Fruit fly (Drosophila melanogaster) whole organism, embryonic: ENCODE data around the gene Acbp6.

ENCODE experiments used
- ATbp ChIP-seq: fragments of 200-800 bp; sonication (Bioruptor generic); optimal IDR thresholded peaks from 2 replicates; lab custom pipeline; 2017; ENCODE audit warnings: missing biosample characterization, mild to moderate bottlenecking, missing genetic modification characterization, missing genetic modification reagents
- Atf3 ChIP-seq: fragments of 200-800 bp; sonication (Bioruptor generic); optimal IDR thresholded peaks from 3 replicates; lab custom pipeline; 2016; ENCODE audit warnings: missing biosample characterization, missing genetic modification characterization
- Bdp1 ChIP-seq: fragments of 200-800 bp; sonication (Bioruptor generic); optimal IDR thresholded peaks from 3 replicates; lab custom pipeline; 2016; ENCODE audit warnings: missing biosample characterization, missing genetic modification characterization
- CG10543 ChIP-seq: fragments of 200-800 bp; sonication (Bioruptor generic); optimal IDR thresholded peaks from 3 replicates; lab custom pipeline; 2017; ENCODE audit warnings: missing biosample characterization, mild to moderate bottlenecking, missing genetic modification characterization, moderate library complexity
- CG10959 ChIP-seq: fragments of 200-800 bp; sonication (Bioruptor generic); IDR thresholded peaks from 2 replicates; pipeline ENCODE4 v1.3.6; 2022; ENCODE audit warnings: missing biosample characterization, missing genetic modification characterization
- CG11723 ChIP-seq: fragments of 200-800 bp; sonication (Bioruptor generic); optimal IDR thresholded peaks from 2 replicates; lab custom pipeline; 2017; ENCODE audit warnings: missing biosample characterization, mild to moderate bottlenecking, missing genetic modification characterization
- CG12155 ChIP-seq: fragments of 200-800 bp; sonication (Bioruptor generic); optimal IDR thresholded peaks from 3 replicates; lab custom pipeline; 2016; ENCODE audit warnings: missing biosample characterization, missing genetic modification characterization
- CG14710 ChIP-seq: fragments of 200-800 bp; sonication (Bioruptor generic); optimal IDR thresholded peaks from 3 replicates; lab custom pipeline; 2019; ENCODE audit warnings: missing biosample characterization, mild to moderate bottlenecking, missing genetic modification characterization, moderate library complexity
- CG15011 ChIP-seq: fragments of 200-800 bp; sonication (Bioruptor generic); optimal IDR thresholded peaks from 3 replicates; lab custom pipeline; 2018; ENCODE audit warnings: missing biosample characterization, mild to moderate bottlenecking, missing genetic modification characterization
- CG2120 ChIP-seq: fragments of 200-800 bp; sonication (Bioruptor generic); optimal IDR thresholded peaks from 3 replicates; lab custom pipeline; 2016; ENCODE audit warnings: missing biosample characterization, missing genetic modification characterization
- CG2129 ChIP-seq: fragments of 200-800 bp; sonication (Bioruptor generic); IDR thresholded peaks from 2 replicates; pipeline ENCODE4 v1.3.6; 2022; ENCODE audit warnings: missing biosample characterization, missing genetic modification characterization; ENCODE audit not compliant: partially characterized antibody
- CG2875 ChIP-seq: fragments of 200-800 bp; sonication (Bioruptor generic); optimal IDR thresholded peaks from 2 replicates; lab custom pipeline; 2017; ENCODE audit warnings: missing biosample characterization, mild to moderate bottlenecking, missing genetic modification characterization, missing genetic modification reagents
- CG6272 ChIP-seq: fragments of 200-800 bp; sonication (Bioruptor generic); IDR thresholded peaks from 2 replicates; pipeline ENCODE4 v1.3.6; 2022; ENCODE audit warnings: missing biosample characterization, missing genetic modification characterization
- CG7556 ChIP-seq: fragments of 200-800 bp; sonication (Bioruptor generic); optimal IDR thresholded peaks from 2 replicates; lab custom pipeline; 2017; ENCODE audit warnings: missing biosample characterization, mild to moderate bottlenecking, missing genetic modification characterization
- CG7745 ChIP-seq: fragments of 200-800 bp; sonication (Bioruptor generic); optimal IDR thresholded peaks from 2 replicates; lab custom pipeline; 2018; ENCODE audit warnings: missing biosample characterization, mild to moderate bottlenecking, missing genetic modification characterization, moderate library complexity
- CG7786 ChIP-seq: fragments of 200-800 bp; sonication (Bioruptor generic); optimal IDR thresholded peaks from 2 replicates; lab custom pipeline; 2016; ENCODE audit warnings: missing biosample characterization, missing genetic modification characterization
- CG7839 ChIP-seq: fragments of 200-800 bp; sonication (Bioruptor generic); optimal IDR thresholded peaks from 3 replicates; lab custom pipeline; 2018; ENCODE audit warnings: missing biosample characterization, mild to moderate bottlenecking, missing genetic modification characterization, moderate library complexity
- CG8924 ChIP-seq: fragments of 200-800 bp; optimal IDR thresholded peaks from 3 replicates; lab custom pipeline; 2019; ENCODE audit warnings: missing biosample characterization, mild to moderate bottlenecking, missing genetic modification characterization, moderate library complexity
- CG9817 ChIP-seq: fragments of 200-800 bp; sonication (Bioruptor generic); optimal IDR thresholded peaks from 2 replicates; lab custom pipeline; 2018; ENCODE audit warnings: missing biosample characterization, mild to moderate bottlenecking, missing genetic modification characterization, moderate library complexity
- CoRest ChIP-seq: fragments of 200-800 bp; sonication (Bioruptor generic); optimal IDR thresholded peaks from 3 replicates; lab custom pipeline; 2018; ENCODE audit warnings: missing biosample characterization, mild to moderate bottlenecking, missing genetic modification characterization, moderate library complexity
- Dad ChIP-seq: fragments of 200-800 bp; sonication (Bioruptor generic); optimal IDR thresholded peaks from 3 replicates; lab custom pipeline; 2016; ENCODE audit warnings: missing biosample characterization, missing genetic modification characterization
- Dek ChIP-seq: fragments of 200-800 bp; sonication (Bioruptor generic); optimal IDR thresholded peaks from 3 replicates; lab custom pipeline; 2019; ENCODE audit warnings: missing biosample characterization, mild to moderate bottlenecking, missing genetic modification characterization, moderate library complexity
- Doc3 ChIP-seq: fragments of 200-800 bp; sonication (Bioruptor generic); IDR thresholded peaks from 3 replicates; pipeline ENCODE4 v1.3.6; 2022; ENCODE audit warnings: missing biosample characterization, missing genetic modification characterization; ENCODE audit not compliant: partially characterized antibody
- GATAe ChIP-seq: fragments of 200-800 bp; sonication (Bioruptor generic); conservative IDR thresholded peaks from 2 replicates; pipeline ENCODE4 v1.3.6; 2022; ENCODE audit warnings: missing biosample characterization, missing genetic modification characterization
- Gug ChIP-seq: fragments of 200-800 bp; sonication (Bioruptor generic); IDR thresholded peaks from 4 replicates; pipeline ENCODE4 v1.3.6; 2022; ENCODE audit warnings: missing biosample characterization, missing genetic modification characterization
- HmgZ ChIP-seq: fragments of 200-800 bp; sonication (Bioruptor generic); optimal IDR thresholded peaks from 2 replicates; lab custom pipeline; 2018; ENCODE audit warnings: missing biosample characterization, mild to moderate bottlenecking, missing genetic modification characterization
- Hmr ChIP-seq: fragments of 200-800 bp; sonication (Bioruptor generic); optimal IDR thresholded peaks from 3 replicates; lab custom pipeline; 2017; ENCODE audit warnings: mild to moderate bottlenecking, missing biosample characterization, missing genetic modification reagents, missing genetic modification characterization
- Hmx ChIP-seq: fragments of 200-800 bp; sonication (Bioruptor generic); optimal IDR thresholded peaks from 2 replicates; lab custom pipeline; 2016; ENCODE audit warnings: missing biosample characterization, missing genetic modification characterization
- Lpt ChIP-seq: fragments of >200 bp; optimal IDR thresholded peaks from 2 replicates; lab custom pipeline; 2018; ENCODE audit warnings: missing biosample characterization, missing genetic modification characterization
- Mes4 ChIP-seq: fragments of 200-800 bp; sonication (Bioruptor generic); optimal IDR thresholded peaks from 2 replicates; lab custom pipeline; 2016; ENCODE audit warnings: missing biosample characterization, missing genetic modification characterization
- PHDP ChIP-seq: fragments of 200-800 bp; sonication (Bioruptor generic); optimal IDR thresholded peaks from 3 replicates; lab custom pipeline; 2018; ENCODE audit warnings: missing biosample characterization, mild to moderate bottlenecking, missing genetic modification characterization, moderate library complexity
- Vsx1 ChIP-seq: fragments of 200-800 bp; sonication (Bioruptor generic); optimal IDR thresholded peaks from 2 replicates; lab custom pipeline; 2017; ENCODE audit warnings: missing biosample characterization, mild to moderate bottlenecking, missing genetic modification characterization, missing genetic modification reagents
- cg ChIP-seq: fragments of 200-800 bp; sonication (Bioruptor generic); optimal IDR thresholded peaks from 3 replicates; lab custom pipeline; 2019; ENCODE audit warnings: missing biosample characterization, mild to moderate bottlenecking, missing genetic modification characterization, moderate library complexity
- ci ChIP-seq: fragments of 200-800 bp; sonication (Bioruptor generic); IDR thresholded peaks from 3 replicates; pipeline ENCODE4 v1.3.6; 2022; ENCODE audit warnings: missing biosample characterization, missing genetic modification characterization
- crc ChIP-seq: fragments of 200-800 bp; sonication (Bioruptor generic); optimal IDR thresholded peaks from 2 replicates; lab custom pipeline; 2016; ENCODE audit warnings: missing biosample characterization, missing genetic modification characterization
- eve ChIP-seq, 2 experiments: fragments of >200 bp; optimal IDR thresholded peaks; 2 replicates each; lab custom pipeline; 2017; ENCODE audit warnings: missing biosample characterization in 2 of 2, missing genetic modification characterization in 2 of 2
- ewg ChIP-seq: fragments of 200-800 bp; sonication (Bioruptor generic); optimal IDR thresholded peaks from 3 replicates; lab custom pipeline; 2017; ENCODE audit warnings: mild to moderate bottlenecking, missing biosample characterization, missing genetic modification reagents, missing genetic modification characterization
- gsb-n ChIP-seq: fragments of 200-800 bp; sonication (Bioruptor generic); optimal IDR thresholded peaks from 3 replicates; lab custom pipeline; 2018; ENCODE audit warnings: missing biosample characterization, mild to moderate bottlenecking, missing genetic modification characterization
- ham ChIP-seq: fragments of 200-800 bp; sonication (Bioruptor generic); IDR thresholded peaks from 2 replicates; pipeline ENCODE4 v1.3.6; 2022; ENCODE audit warnings: missing biosample characterization, missing genetic modification characterization
- ind ChIP-seq: fragments of 200-800 bp; sonication (Bioruptor generic); optimal IDR thresholded peaks from 3 replicates; lab custom pipeline; 2016; ENCODE audit warnings: missing biosample characterization, missing genetic modification characterization
- luna ChIP-seq: fragments of 200-800 bp; sonication (Bioruptor generic); optimal IDR thresholded peaks from 2 replicates; lab custom pipeline; 2016; ENCODE audit warnings: missing biosample characterization, missing genetic modification characterization
- ranshi ChIP-seq: fragments of 200-800 bp; sonication (Bioruptor generic); IDR thresholded peaks from 2 replicates; pipeline ENCODE4 v1.3.6; 2022; ENCODE audit warnings: missing biosample characterization, missing genetic modification characterization
- sima ChIP-seq: fragments of 200-800 bp; sonication (Bioruptor generic); optimal IDR thresholded peaks from 2 replicates; lab custom pipeline; 2016; ENCODE audit warnings: missing biosample characterization, missing genetic modification characterization
- slp2 ChIP-seq: fragments of 200-800 bp; sonication (Bioruptor generic); optimal IDR thresholded peaks from 2 replicates; lab custom pipeline; 2016; ENCODE audit warnings: missing biosample characterization, missing genetic modification characterization
- sug ChIP-seq: fragments of 200-800 bp; optimal IDR thresholded peaks from 2 replicates; lab custom pipeline; 2019; ENCODE audit warnings: missing biosample characterization, mild to moderate bottlenecking, missing genetic modification characterization, moderate library complexity
- tna ChIP-seq: fragments of 200-800 bp; sonication (Bioruptor generic); IDR thresholded peaks from 2 replicates; pipeline ENCODE4 v1.3.6; 2022; ENCODE audit warnings: missing biosample characterization, missing genetic modification characterization; ENCODE audit not compliant: partially characterized antibody
- vvl ChIP-seq: fragments of 200-800 bp; sonication (Bioruptor generic); IDR thresholded peaks from 2 replicates; pipeline ENCODE4 v1.3.6; 2022; ENCODE audit warnings: missing biosample characterization, missing genetic modification characterization
- z ChIP-seq: fragments of 200-800 bp; sonication (Bioruptor generic); IDR thresholded peaks from 3 replicates; pipeline ENCODE4 v1.3.6; 2022; ENCODE audit warnings: missing biosample characterization, missing genetic modification characterization

The Acbp6 gene

DNA sequence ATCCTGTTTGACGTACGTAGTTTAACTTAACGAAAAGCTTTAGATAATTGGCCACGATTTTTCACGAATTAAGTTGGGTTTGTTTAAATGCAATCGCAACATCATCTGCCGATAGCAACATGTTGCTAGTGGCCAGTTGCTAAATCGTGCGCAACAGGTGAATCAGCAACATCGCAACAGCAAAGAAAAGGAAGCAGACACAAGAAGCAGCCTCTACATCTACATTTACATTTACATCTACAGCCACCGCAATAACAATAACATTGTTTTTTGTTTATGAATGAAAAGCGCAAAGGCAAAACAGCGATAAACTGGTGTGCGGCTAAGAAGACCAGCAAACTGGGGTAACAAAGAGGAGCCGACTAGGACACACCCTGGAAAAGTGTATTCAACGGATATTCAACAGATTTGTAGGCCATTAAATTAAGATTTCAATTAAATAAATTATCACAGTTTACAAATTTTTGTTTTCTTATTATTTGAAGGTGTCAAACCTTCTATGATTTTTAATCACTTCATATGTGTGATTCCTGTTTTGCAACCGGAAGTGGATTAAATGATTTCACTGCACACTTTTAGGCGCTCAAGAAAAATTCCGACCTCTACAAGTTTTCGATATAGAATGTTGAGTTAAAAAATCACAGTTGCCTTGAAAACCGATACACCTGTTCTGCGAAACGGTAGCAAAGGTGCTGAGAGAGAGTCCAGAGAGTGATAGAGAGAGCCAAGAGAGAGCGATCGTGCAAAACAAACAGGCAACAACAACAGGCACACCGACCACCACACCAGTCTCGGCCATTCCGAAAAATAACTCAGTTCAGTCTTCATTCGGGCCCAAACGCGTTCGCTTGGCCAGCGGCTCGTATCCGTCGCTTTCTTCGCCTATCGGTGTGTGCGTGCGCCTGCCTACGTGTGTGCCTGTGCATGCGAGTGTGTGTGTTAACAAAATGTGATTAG is 5.3 kb downstream of the Acbp6 start, which contains the start of gene melt (continued):
- TF ChIP-seq Doc3 (GFP tag; lab: Robert Waterston, UW) (no peak), CG10543 (GFP tag; lab: Kevin White, UChicago) (peak; percentile 78), ci (peak; percentile 51), CG7556 (GFP tag; lab: Kevin White, UChicago) (peak; percentile 94), luna (peak; percentile 31), CG11723 (GFP tag; lab: Kevin White, UChicago) (peak; percentile 75), Hmx (peak; percentile 81), Mes4 (peak; percentile 84), CG6272 (GFP tag; lab: Robert Waterston, UW) (peak; percentile 33; the same call in 1 of the 2 replicates), sima (GFP tag; lab: Kevin White, UChicago) (peak; percentile 71), Atf3 (peak; percentile 77), vvl (peak; percentile 62), eve (GFP tag; optimal IDR thresholded peaks at IDR 0.05; lab: Kevin White, UChicago) (no peak), Hmr (GFP tag; lab: Kevin White, UChicago) (peak; percentile 90), ewg (GFP tag; lab: Kevin White, UChicago) (peak; percentile 74), Bdp1 (GFP tag; lab: Kevin White, UChicago) (peak; percentile 66), Gug (peak; percentile 50; the same call in 1 of the 4 replicates), ranshi (peak; percentile 50; the same call in 1 of the 2 replicates), Lpt (GFP tag; lab: Kevin White, UChicago) (no peak), HmgZ (peak; percentile 74), GATAe (GFP tag; lab: Robert Waterston, UW) (no peak), CG7786 (peak; percentile 90), PHDP (tag; lab: Kevin White, UChicago) (peak; percentile 82), tna (GFP tag; lab: Robert Waterston, UW) (peak; percentile 41; the same call in 1 of the 2 replicates), CG14710 (tag; lab: Kevin White, UChicago) (peak; percentile 87), CG7745 (no peak), ind (GFP tag; lab: Kevin White, UChicago) (peak; percentile 89), CG2875 (GFP tag; lab: Kevin White, UChicago) (peak; percentile 62), gsb-n (tag; lab: Kevin White, UChicago) (peak; percentile 79), CG9817 (tag; lab: Kevin White, UChicago) (peak; percentile 74), cg (GFP tag; lab: Kevin White, UChicago) (peak; percentile 79), CG8924 (peak; percentile 94), sug (peak; percentile 82), CG2120 (GFP tag; lab: Kevin White, UChicago) (peak; percentile 93), CG7839 (tag; lab: Kevin White, UChicago) (peak; percentile 92), CG10959 (GFP tag; lab: Robert Waterston, UW) (peak; percentile 61; the same call in 1 of the 2 replicates), crc (GFP tag; lab: Kevin White, UChicago) (peak; percentile 80), Vsx1 (peak; percentile 75), ATbp (GFP tag; lab: Kevin White, UChicago) (peak; percentile 81), z (peak; percentile 45; the same call in 1 of the 3 replicates), CG15011 (GFP tag; lab: Kevin White, UChicago) (peak; percentile 84), CG12155 (GFP tag; lab: Kevin White, UChicago) (peak; percentile 86), ham (GFP tag; lab: Robert Waterston, UW) (peak; percentile 33; the same call in 1 of the 2 replicates), Dad (GFP tag; lab: Kevin White, UChicago) (peak; percentile 87), slp2 (GFP tag; lab: Kevin White, UChicago) (peak; percentile 88), Dek (tag; lab: Kevin White, UChicago) (peak; percentile 87), CG2129 (no peak), CoRest (tag; lab: Kevin White, UChicago) (peak; percentile 94)
